Fruit fly (Drosophila melanogaster): ENCODE measurements around the gene Or2a.

DNA sequence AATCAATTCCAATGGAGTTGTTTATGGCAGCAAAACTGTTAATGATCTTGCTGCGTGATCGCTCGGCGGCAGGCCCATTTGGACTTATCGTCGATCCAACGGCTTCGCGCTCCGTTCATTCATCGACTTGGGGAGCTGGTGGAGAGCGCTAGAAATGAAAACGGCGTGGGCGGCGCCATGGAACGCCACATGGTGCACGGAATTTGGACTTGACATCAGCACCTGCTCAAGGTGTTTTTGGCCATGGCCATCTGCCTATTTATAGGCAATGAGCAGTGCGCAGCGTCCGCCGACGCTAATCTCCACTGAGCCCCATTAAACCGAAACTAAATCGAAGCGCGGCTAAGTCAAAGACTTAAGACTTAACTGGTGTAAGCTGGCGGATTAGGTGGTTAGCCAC lies 27.6 kb upstream of the Or2a start:
- TF ChIP-seq Awh (GFP tag; IDR thresholded peaks at IDR 0.05): no peak
- TF ChIP-seq slbo (GFP tag; IDR thresholded peaks at IDR 0.05): no peak
